Fruit fly (Drosophila melanogaster): ENCODE data around the gene DopEcR.
A peak's percentile ranks its signal among the peaks of the same experiment; 100 is the strongest.

Gene DopEcR

DNA sequence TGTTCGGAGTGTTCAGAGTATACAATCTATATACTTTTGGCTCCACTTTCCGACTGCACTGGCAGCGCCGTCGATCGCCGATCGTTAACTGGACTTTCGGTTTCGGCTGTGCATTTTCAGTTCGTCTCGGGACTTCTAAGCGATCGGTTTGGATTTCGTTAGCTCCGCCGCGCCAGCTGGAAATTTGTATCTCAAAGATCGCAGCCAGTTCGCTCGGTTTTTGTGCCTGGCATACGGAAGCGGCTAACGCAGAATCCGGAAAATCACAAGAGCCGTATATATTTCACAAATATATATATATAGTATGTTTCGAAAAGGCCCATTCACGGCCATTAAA lies 4.1 kb upstream of the DopEcR start, which contains the start of gene slow (continued):
- no peak for TF ChIP-seq CG8632 (GFP tag; optimal IDR thresholded peaks at IDR 0.05)
- no peak for TF ChIP-seq Lpt (GFP tag; optimal IDR thresholded peaks at IDR 0.05)
- TF ChIP-seq lz (GFP tag; optimal IDR thresholded peaks at IDR 0.05): no peak
- TF ChIP-seq CG11762 (GFP tag; optimal IDR thresholded peaks at IDR 0.05; ENCODE audit: insufficient read depth): no peak
- TF ChIP-seq CG7368 (GFP tag; optimal IDR thresholded peaks at IDR 0.05): no peak
- TF ChIP-seq CG16779 (tag; optimal IDR thresholded peaks at IDR 0.05): no peak
- TF ChIP-seq Sox102F (GFP tag; optimal IDR thresholded peaks at IDR 0.05): no peak
- TF ChIP-seq Ets21C (GFP tag; optimal IDR thresholded peaks at IDR 0.05): no peak
- TF ChIP-seq fd85E (GFP tag; optimal IDR thresholded peaks at IDR 0.05): no peak
- TF ChIP-seq CG3032 (tag; optimal IDR thresholded peaks at IDR 0.05): no peak
- no peak for TF ChIP-seq CG11294 (GFP tag; IDR thresholded peaks at IDR 0.05)
- no peak for TF ChIP-seq CG9139 (GFP tag; optimal IDR thresholded peaks at IDR 0.05)
- no peak for TF ChIP-seq vri (GFP tag; optimal IDR thresholded peaks at IDR 0.05)
- no peak for TF ChIP-seq spab (GFP tag; optimal IDR thresholded peaks at IDR 0.05)
- TF ChIP-seq ss (GFP tag; optimal IDR thresholded peaks at IDR 0.05): no peak
- no peak for TF ChIP-seq Sox15 (GFP tag; optimal IDR thresholded peaks at IDR 0.05)
- no peak for TF ChIP-seq Eip93F (GFP tag; optimal IDR thresholded peaks at IDR 0.05)
- TF ChIP-seq CG8119 (GFP tag; IDR thresholded peaks at IDR 0.05): no peak
- peak; percentile 4 for TF ChIP-seq CG1621 (tag; optimal IDR thresholded peaks at IDR 0.05)
- peak; percentile 61 for TF ChIP-seq CG6163 (GFP tag; IDR thresholded peaks at IDR 0.05)
- no peak for TF ChIP-seq Hr4 (GFP tag; optimal IDR thresholded peaks at IDR 0.05)
- TF ChIP-seq CG10631 (GFP tag; optimal IDR thresholded peaks at IDR 0.05): no peak
- TF ChIP-seq cyc (GFP tag; optimal IDR thresholded peaks at IDR 0.05): peak; percentile 3
- TF ChIP-seq fd59A (GFP tag; optimal IDR thresholded peaks at IDR 0.05): no peak
- no peak for TF ChIP-seq CG4318 (GFP tag; optimal IDR thresholded peaks at IDR 0.05)
- TF ChIP-seq CG31627 (GFP tag; optimal IDR thresholded peaks at IDR 0.05): no peak
- no peak for TF ChIP-seq dsx (GFP tag; optimal IDR thresholded peaks at IDR 0.05; ENCODE audit: poor library complexity, severe bottlenecking)
- TF ChIP-seq Gug (GFP tag; IDR thresholded peaks at IDR 0.05): 0 out of 2 replicates have a peak, but pooled peaks have one; percentile 21
- TF ChIP-seq achi (GFP tag; optimal IDR thresholded peaks at IDR 0.05): peak; percentile 1
- TF ChIP-seq CG11902 (GFP tag; optimal IDR thresholded peaks at IDR 0.05): no peak
- TF ChIP-seq topi (GFP tag; optimal IDR thresholded peaks at IDR 0.05): peak; percentile 20
- TF ChIP-seq svp (GFP tag): peak; percentile 50

DNA sequence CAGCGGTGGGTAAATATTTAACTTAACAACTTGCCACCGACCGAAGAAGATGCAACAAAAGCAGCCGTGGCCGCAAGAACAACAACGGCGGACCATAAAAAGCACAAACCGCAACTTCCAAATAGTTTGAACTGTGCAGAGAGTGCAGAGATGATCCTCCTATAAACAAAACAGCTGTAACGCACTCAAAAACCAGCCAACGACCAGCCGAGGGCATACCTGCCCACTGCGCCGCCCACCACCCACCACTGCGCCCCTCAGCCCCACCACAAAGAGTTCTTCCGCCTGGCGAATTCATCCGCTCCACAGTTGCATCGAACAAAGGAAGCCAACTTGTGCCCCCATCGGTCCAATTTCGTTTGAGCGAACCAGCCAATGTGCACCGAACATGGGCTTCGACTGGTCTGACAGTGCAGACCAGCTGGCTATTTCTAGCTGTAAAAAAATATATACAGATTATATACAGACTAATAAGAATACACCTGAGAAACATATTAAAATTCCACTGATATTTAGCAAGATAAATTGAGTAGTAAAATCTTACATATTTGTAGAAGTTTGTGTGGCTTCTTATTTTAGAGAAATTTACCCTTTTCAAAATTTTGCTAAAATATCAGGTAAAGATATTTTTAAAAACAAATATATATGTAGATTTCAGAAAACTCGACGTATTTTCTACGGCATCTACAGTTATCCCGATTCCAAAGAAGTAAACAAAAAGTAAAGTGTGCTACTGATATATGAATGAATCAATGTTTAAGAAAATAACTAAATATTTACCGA lies 3.5 kb upstream of the DopEcR start:
- TF ChIP-seq svp (GFP tag) (peak; percentile 67), Sox102F (GFP tag; optimal IDR thresholded peaks at IDR 0.05) (no peak), CG6163 (GFP tag; IDR thresholded peaks at IDR 0.05) (peak; percentile 60; the same call in 2 of the 3 replicates), fd85E (GFP tag; optimal IDR thresholded peaks at IDR 0.05) (no peak), topi (GFP tag; optimal IDR thresholded peaks at IDR 0.05) (peak; percentile 32), CG8119 (GFP tag; IDR thresholded peaks at IDR 0.05) (no peak), Hr38 (GFP tag; optimal IDR thresholded peaks at IDR 0.05) (no peak), Eip75B (GFP tag; optimal IDR thresholded peaks at IDR 0.05) (no peak), Hr39 (GFP tag; optimal IDR thresholded peaks at IDR 0.05) (no peak), fkh (GFP tag; optimal IDR thresholded peaks at IDR 0.05) (no peak), CG7368 (GFP tag; optimal IDR thresholded peaks at IDR 0.05) (no peak), achi (GFP tag; optimal IDR thresholded peaks at IDR 0.05) (no peak), dsx (GFP tag; optimal IDR thresholded peaks at IDR 0.05; ENCODE audit: poor library complexity, severe bottlenecking) (no peak), fd59A (GFP tag; optimal IDR thresholded peaks at IDR 0.05) (no peak), CG10669 (GFP tag; optimal IDR thresholded peaks at IDR 0.05) (no peak), Ets21C (GFP tag; optimal IDR thresholded peaks at IDR 0.05) (no peak), Sox14 (GFP tag; optimal IDR thresholded peaks at IDR 0.05) (no peak), cyc (GFP tag; optimal IDR thresholded peaks at IDR 0.05) (peak; percentile 19), CG3032 (tag; optimal IDR thresholded peaks at IDR 0.05) (peak; percentile 17), CG3919 (GFP tag; optimal IDR thresholded peaks at IDR 0.05) (no peak), Met (GFP tag; optimal IDR thresholded peaks at IDR 0.05) (peak; percentile 23), Smox (GFP tag; optimal IDR thresholded peaks at IDR 0.05) (peak; percentile 25), ss (GFP tag; optimal IDR thresholded peaks at IDR 0.05) (no peak), net (GFP tag; optimal IDR thresholded peaks at IDR 0.05) (no peak), Blimp-1 (GFP tag; optimal IDR thresholded peaks at IDR 0.05) (no peak), CG6854 (GFP tag; optimal IDR thresholded peaks at IDR 0.05) (peak; percentile 14), Eip78C (GFP tag) (peak; percentile 68), dac (GFP tag; optimal IDR thresholded peaks at IDR 0.05) (no peak), CG11902 (GFP tag; optimal IDR thresholded peaks at IDR 0.05) (no peak), CG6276 (GFP tag; optimal IDR thresholded peaks at IDR 0.05) (no peak), CG32006 (GFP tag; optimal IDR thresholded peaks at IDR 0.05) (peak; percentile 22)

Measured in whole organism, prepupa.